Worm (Caenorhabditis elegans): ENCODE measurements around the gene cup-15.

DNA sequence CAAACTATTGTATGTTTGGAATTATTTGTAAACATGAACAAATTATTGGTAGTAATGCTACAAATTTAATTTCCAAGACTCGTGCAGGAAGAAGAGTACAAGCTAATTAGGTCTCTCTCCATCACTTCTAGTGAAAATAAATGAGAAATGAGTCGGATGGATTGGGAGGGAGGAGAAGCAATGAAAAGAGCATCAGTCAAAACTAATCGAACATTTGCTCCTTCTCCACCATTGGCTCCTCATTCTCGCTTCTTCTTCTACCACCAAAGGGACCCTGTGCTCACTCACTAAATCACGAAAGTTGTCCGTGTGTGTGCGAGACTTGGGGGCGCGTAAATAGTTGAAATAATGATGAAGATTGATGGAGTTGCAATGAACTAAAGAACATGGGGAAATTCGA is 46.0 kb upstream of the cup-15 start:
- TF ChIP-seq snpc-4 (tag; optimal IDR thresholded peaks at IDR 0.05): no peak
- TF ChIP-seq unc-62 (GFP tag; optimal IDR thresholded peaks at IDR 0.05): peak; percentile 46
- no peak for TF ChIP-seq nhr-12 (tag; optimal IDR thresholded peaks at IDR 0.05)
- TF ChIP-seq egl-27 (tag; optimal IDR thresholded peaks at IDR 0.05): no peak
- no peak for TF ChIP-seq dmd-4 (tag; optimal IDR thresholded peaks at IDR 0.05)
- TF ChIP-seq nhr-21 (tag; optimal IDR thresholded peaks at IDR 0.05): no peak
- TF ChIP-seq nhr-6 (tag; optimal IDR thresholded peaks at IDR 0.05): no peak
- TF ChIP-seq nhr-237 (tag; optimal IDR thresholded peaks at IDR 0.05): no peak
- TF ChIP-seq nhr-23 (tag; optimal IDR thresholded peaks at IDR 0.05): no peak
- no peak for TF ChIP-seq nhr-77 (tag; optimal IDR thresholded peaks at IDR 0.05)
- TF ChIP-seq nhr-11 (tag; optimal IDR thresholded peaks at IDR 0.05): no peak
- no peak for TF ChIP-seq lin-13 (GFP tag; optimal IDR thresholded peaks at IDR 0.05)
- TF ChIP-seq nhr-129 (tag; optimal IDR thresholded peaks at IDR 0.05): peak; percentile 33
